Fruit fly (Drosophila melanogaster) whole organism, embryonic: Measurements from ENCODE around the gene bun.

Experiments used
- Abd-B ChIP-seq: fragments of 200-800 bp; sonication (Bioruptor generic); optimal IDR thresholded peaks from 2 replicates; lab custom pipeline; 2018; ENCODE audit warnings: missing biosample characterization, mild to moderate bottlenecking, missing genetic modification characterization, moderate library complexity
- Antp ChIP-seq: fragments of 200-800 bp; sonication (Bioruptor generic); optimal IDR thresholded peaks from 3 replicates; lab custom pipeline; 2016; ENCODE audit warnings: missing biosample characterization, missing genetic modification characterization
- B-H1 ChIP-seq: fragments of 200-800 bp; sonication (Bioruptor generic); IDR thresholded peaks from 3 replicates; pipeline ENCODE4 v1.3.6; 2022; ENCODE audit warnings: missing biosample characterization, missing genetic modification characterization
- Bgb ChIP-seq: fragments of 200-800 bp; sonication (Bioruptor generic); IDR thresholded peaks from 2 replicates; pipeline ENCODE4 v1.3.6; 2022; ENCODE audit warnings: missing biosample characterization, missing genetic modification characterization; ENCODE audit not compliant: partially characterized antibody
- CG10543 ChIP-seq: fragments of 200-800 bp; sonication (Bioruptor generic); optimal IDR thresholded peaks from 3 replicates; lab custom pipeline; 2017; ENCODE audit warnings: missing biosample characterization, mild to moderate bottlenecking, missing genetic modification characterization, moderate library complexity
- CG12769 ChIP-seq: fragments of 200-800 bp; sonication (Bioruptor generic); optimal IDR thresholded peaks from 2 replicates; lab custom pipeline; 2019; ENCODE audit warnings: missing biosample characterization, mild to moderate bottlenecking, missing genetic modification characterization, moderate library complexity
- CG13287 ChIP-seq: fragments of 200-800 bp; sonication (Bioruptor generic); IDR thresholded peaks from 2 replicates; pipeline ENCODE4 v1.3.6; 2022; ENCODE audit warnings: missing biosample characterization, missing genetic modification characterization; ENCODE audit not compliant: partially characterized antibody
- CG15696 ChIP-seq: fragments of 200-800 bp; sonication (Bioruptor generic); optimal IDR thresholded peaks from 2 replicates; lab custom pipeline; 2019; ENCODE audit warnings: missing biosample characterization, mild to moderate bottlenecking, missing genetic modification characterization, moderate library complexity
- CG18011 ChIP-seq: fragments of 200-800 bp; sonication (Bioruptor generic); optimal IDR thresholded peaks from 2 replicates; lab custom pipeline; 2017; ENCODE audit warnings: missing biosample characterization, missing genetic modification characterization, mild to moderate bottlenecking, moderate library complexity, missing genotype
- CG3281 ChIP-seq: fragments of 200-800 bp; sonication (Bioruptor generic); optimal IDR thresholded peaks from 3 replicates; lab custom pipeline; 2017; ENCODE audit warnings: missing biosample characterization, mild to moderate bottlenecking, missing genetic modification characterization
- CG8089 ChIP-seq: fragments of 200-800 bp; sonication (Bioruptor generic); optimal IDR thresholded peaks from 3 replicates; lab custom pipeline; 2016; ENCODE audit warnings: missing biosample characterization, missing genetic modification characterization
- Deaf1 ChIP-seq: fragments of 200-800 bp; optimal IDR thresholded peaks from 3 replicates; lab custom pipeline; 2019; ENCODE audit warnings: missing biosample characterization, mild to moderate bottlenecking, missing genetic modification characterization, moderate library complexity
- E2f1 ChIP-seq: fragments of 200-800 bp; sonication (Bioruptor generic); IDR thresholded peaks from 2 replicates; pipeline ENCODE4 v1.3.6; 2022; ENCODE audit warnings: missing biosample characterization, missing genetic modification characterization
- Eip74EF ChIP-seq, 2 experiments: fragments of 200-800 bp in 1 of 2; fragments of >200 bp in 1 of 2; sonication (Bioruptor generic) in 1 of 2; optimal IDR thresholded peaks; 2 replicates each; lab custom pipeline; 2017 to 2019; ENCODE audit warnings: missing biosample characterization in 2 of 2, missing genetic modification characterization in 2 of 2, mild to moderate bottlenecking in 1 of 2, moderate library complexity in 1 of 2
- Fer2 ChIP-seq: fragments of 200-800 bp; sonication (Bioruptor generic); optimal IDR thresholded peaks from 2 replicates; lab custom pipeline; 2018; ENCODE audit warnings: missing biosample characterization, mild to moderate bottlenecking, missing genetic modification characterization, moderate library complexity
- H15 ChIP-seq: fragments of 200-800 bp; sonication (Bioruptor generic); IDR thresholded peaks from 3 replicates; pipeline ENCODE4 v1.3.6; 2022; ENCODE audit warnings: missing biosample characterization, missing genetic modification characterization
- HLH54F ChIP-seq: fragments of 200-800 bp; sonication (Bioruptor generic); optimal IDR thresholded peaks from 3 replicates; lab custom pipeline; 2016; ENCODE audit warnings: missing biosample characterization, missing genetic modification characterization
- Jarid2 ChIP-seq: fragments of 200-800 bp; sonication (Bioruptor generic); optimal IDR thresholded peaks from 3 replicates; lab custom pipeline; 2017; ENCODE audit warnings: mild to moderate bottlenecking, missing biosample characterization, missing genetic modification reagents, missing genetic modification characterization
- Med ChIP-seq: fragments of 200-800 bp; sonication (Bioruptor generic); peaks from one replicate; lab custom pipeline; 2016; ENCODE audit warnings: missing biosample characterization, missing genetic modification characterization, mild to moderate bottlenecking, inconsistent platforms, moderate library complexity
- Mes4 ChIP-seq: fragments of 200-800 bp; sonication (Bioruptor generic); optimal IDR thresholded peaks from 2 replicates; lab custom pipeline; 2016; ENCODE audit warnings: missing biosample characterization, missing genetic modification characterization
- NFAT ChIP-seq: fragments of 200-800 bp; sonication (Bioruptor generic); IDR thresholded peaks from 2 replicates; pipeline ENCODE4 v1.3.6; 2022; ENCODE audit warnings: missing biosample characterization, missing genetic modification characterization
- Neu2 ChIP-seq: fragments of 200-800 bp; sonication (Bioruptor generic); optimal IDR thresholded peaks from 3 replicates; lab custom pipeline; 2016; ENCODE audit warnings: missing biosample characterization, missing genetic modification characterization, borderline replicate concordance
- Scr ChIP-seq: fragments of 200-800 bp; sonication (Bioruptor generic); IDR thresholded peaks from 2 replicates; pipeline ENCODE4 v1.3.6; 2022; ENCODE audit warnings: missing biosample characterization, missing genetic modification characterization; ENCODE audit not compliant: partially characterized antibody
- Sin3A ChIP-seq: fragments of >200 bp; optimal IDR thresholded peaks from 2 replicates; lab custom pipeline; 2018
- Trl ChIP-seq, 3 experiments: fragments of >200 bp in 2 of 3; fragments of 200-800 bp in 1 of 3; sonication (Bioruptor generic) in 1 of 3; optimal IDR thresholded peaks; 2 replicates in 1 of 3; 3 replicates in 2 of 3; lab custom pipeline; 2016 to 2017; ENCODE audit warnings: missing biosample characterization in 1 of 3, missing genetic modification characterization in 1 of 3
- ac ChIP-seq: fragments of 200-800 bp; sonication (Bioruptor generic); optimal IDR thresholded peaks from 3 replicates; lab custom pipeline; 2017; ENCODE audit warnings: missing biosample characterization, mild to moderate bottlenecking, missing genetic modification characterization
- bbx ChIP-seq: fragments of 200-800 bp; sonication (Bioruptor generic); IDR thresholded peaks from 2 replicates; pipeline ENCODE4 v1.3.6; 2022; ENCODE audit warnings: missing biosample characterization, missing genetic modification characterization; ENCODE audit not compliant: partially characterized antibody
- chinmo ChIP-seq: fragments of 200-800 bp; sonication (Bioruptor generic); IDR thresholded peaks from 4 replicates; pipeline ENCODE4 v1.3.6; 2022; ENCODE audit warnings: missing biosample characterization, missing genetic modification characterization; ENCODE audit not compliant: partially characterized antibody
- chm ChIP-seq: fragments of 200-800 bp; sonication (Bioruptor generic); IDR thresholded peaks from 2 replicates; pipeline ENCODE4 v1.3.6; 2022; ENCODE audit warnings: missing biosample characterization, missing genetic modification characterization
- eyg ChIP-seq: fragments of 200-800 bp; sonication (Bioruptor generic); optimal IDR thresholded peaks from 3 replicates; lab custom pipeline; 2016; ENCODE audit warnings: missing biosample characterization, missing genetic modification characterization
- gro ChIP-seq: fragments of 200-800 bp; sonication (Bioruptor generic); optimal IDR thresholded peaks from 2 replicates; lab custom pipeline; 2016; ENCODE audit warnings: missing biosample characterization, missing genetic modification characterization
- gt ChIP-seq: fragments of 200-800 bp; sonication (Bioruptor generic); IDR thresholded peaks from 2 replicates; pipeline ENCODE4 v1.3.6; 2022; ENCODE audit warnings: missing biosample characterization, missing genetic modification characterization
- her ChIP-seq: fragments of 200-800 bp; sonication (Bioruptor generic); optimal IDR thresholded peaks from 2 replicates; lab custom pipeline; 2016; ENCODE audit warnings: missing biosample characterization, missing genetic modification characterization
- klu ChIP-seq: fragments of 200-800 bp; sonication (Bioruptor generic); IDR thresholded peaks from 2 replicates; pipeline ENCODE4 v1.3.6; 2022; ENCODE audit warnings: missing biosample characterization, missing genetic modification characterization
- kni ChIP-seq: fragments of 200-800 bp; sonication (Bioruptor generic); optimal IDR thresholded peaks from 3 replicates; lab custom pipeline; 2017; ENCODE audit warnings: mild to moderate bottlenecking, missing biosample characterization, missing genetic modification reagents, missing genetic modification characterization
- mirr ChIP-seq: fragments of 200-800 bp; sonication (Bioruptor generic); optimal IDR thresholded peaks from 3 replicates; lab custom pipeline; 2018; ENCODE audit warnings: missing biosample characterization, mild to moderate bottlenecking, missing genetic modification characterization
- rib ChIP-seq: fragments of 200-800 bp; sonication (Bioruptor generic); IDR thresholded peaks from 2 replicates; pipeline ENCODE4 v1.3.6; 2022; ENCODE audit warnings: missing biosample characterization, missing genetic modification characterization
- sd ChIP-seq: fragments of 200-800 bp; sonication (Bioruptor generic); optimal IDR thresholded peaks from 3 replicates; lab custom pipeline; 2018; ENCODE audit warnings: missing biosample characterization, mild to moderate bottlenecking, missing genetic modification characterization, moderate library complexity
- sens ChIP-seq: fragments of 200-800 bp; sonication (Bioruptor generic); peaks from one replicate; lab custom pipeline; 2016; ENCODE audit warnings: missing biosample characterization, missing genetic modification characterization
- sisA ChIP-seq: fragments of 200-800 bp; sonication (Bioruptor generic); IDR thresholded peaks from 2 replicates; pipeline ENCODE4 v1.3.6; 2022; ENCODE audit warnings: missing biosample characterization, missing genetic modification characterization
- slbo ChIP-seq: fragments of 200-800 bp; sonication (Bioruptor generic); IDR thresholded peaks from 2 replicates; pipeline ENCODE4 v1.3.6; 2022; ENCODE audit warnings: missing biosample characterization, missing genetic modification characterization
- sqz ChIP-seq: fragments of 200-800 bp; sonication (Bioruptor generic); optimal IDR thresholded peaks from 3 replicates; lab custom pipeline; 2018; ENCODE audit warnings: missing biosample characterization, mild to moderate bottlenecking, missing genetic modification characterization
- trem ChIP-seq: fragments of 200-800 bp; optimal IDR thresholded peaks from 3 replicates; lab custom pipeline; 2019; ENCODE audit warnings: missing biosample characterization, mild to moderate bottlenecking, missing genetic modification characterization, moderate library complexity
- vvl ChIP-seq: fragments of 200-800 bp; sonication (Bioruptor generic); IDR thresholded peaks from 2 replicates; pipeline ENCODE4 v1.3.6; 2022; ENCODE audit warnings: missing biosample characterization, missing genetic modification characterization
- z ChIP-seq: fragments of 200-800 bp; sonication (Bioruptor generic); IDR thresholded peaks from 3 replicates; pipeline ENCODE4 v1.3.6; 2022; ENCODE audit warnings: missing biosample characterization, missing genetic modification characterization

The bun gene

dm6 chr2L:12424555-12424954, 121.9 kb downstream of the bun start, which contains the start of gene Fam92 (continued):
- TF ChIP-seq klu (GFP tag; lab: Robert Waterston, UW) = no peak
- peak; percentile 40 for TF ChIP-seq Antp (GFP tag; lab: Kevin White, UChicago)
- peak; percentile 22 for TF ChIP-seq HLH54F (GFP tag; lab: Kevin White, UChicago)
- TF ChIP-seq E2f1 (GFP tag; lab: Robert Waterston, UW) = peak; percentile 25; the same call in 1 of the 2 replicates
- no peak for TF ChIP-seq z
- no peak for TF ChIP-seq gt (GFP tag; lab: Robert Waterston, UW)
- TF ChIP-seq Abd-B (GFP tag; lab: Kevin White, UChicago) = peak; percentile 5
- TF ChIP-seq CG3281 (GFP tag; lab: Kevin White, UChicago) = peak; percentile 12
- peak; percentile 14; the same call in 1 of the 2 replicates for TF ChIP-seq bbx (GFP tag; lab: Robert Waterston, UW)

DNA sequence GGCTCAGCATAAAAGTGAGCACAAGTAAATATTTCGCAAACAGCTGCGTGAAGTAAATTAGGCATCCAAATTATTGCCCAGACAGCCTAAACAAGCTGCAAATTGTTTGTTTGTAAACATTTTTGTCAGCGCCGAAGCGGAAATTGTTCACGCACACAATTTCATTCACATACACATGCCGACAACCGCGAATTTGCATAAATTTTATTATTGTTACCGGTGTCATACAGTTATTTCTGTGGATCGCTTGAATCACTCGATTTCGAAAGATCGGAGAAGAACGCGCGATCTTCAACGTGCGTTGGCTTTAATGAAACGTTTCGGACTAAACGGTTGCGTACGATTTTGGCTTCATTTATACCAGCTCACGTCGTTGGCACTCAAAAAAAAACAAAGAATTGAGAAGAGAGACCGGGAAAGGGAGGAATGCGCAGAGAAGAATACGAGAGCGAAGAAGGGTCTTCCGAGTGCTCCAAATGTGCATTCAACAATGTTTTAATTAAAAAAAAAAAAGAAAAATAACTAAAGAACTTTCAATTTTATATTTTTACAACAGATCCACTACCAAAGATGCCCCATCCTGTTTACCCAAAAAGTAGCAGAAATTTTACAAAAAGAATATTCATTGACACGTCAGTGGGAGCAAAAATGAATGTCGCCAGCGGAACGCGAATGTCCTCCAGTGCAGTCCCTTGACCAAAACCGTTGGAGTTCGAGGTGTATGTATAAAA, 123.1 kb downstream of the bun start, which contains the start of gene vir-1:
vir-1 (minus strand) TSS at position 334 of the 731 bp plus-strand sequence.
- TF ChIP-seq Neu2 (GFP tag; lab: Kevin White, UChicago) (no peak), slbo (GFP tag; lab: Robert Waterston, UW) (no peak), ac (GFP tag; lab: Kevin White, UChicago) (no peak), kni (GFP tag; lab: Kevin White, UChicago) (no peak), CG3281 (GFP tag; lab: Kevin White, UChicago) (no peak), Fer2 (tag; lab: Kevin White, UChicago) (no peak), Mes4 (no peak), rib (GFP tag; lab: Robert Waterston, UW) (peak; percentile 52), CG12769 (tag; lab: Kevin White, UChicago) (peak; percentile 41), trem (tag; lab: Kevin White, UChicago) (no peak), eyg (GFP tag; lab: Kevin White, UChicago) (no peak), H15 (no peak), Scr (GFP tag; lab: Robert Waterston, UW) (no peak), chinmo (GFP tag; lab: Robert Waterston, UW) (peak; percentile 79; the same call in 1 of the 4 replicates), Deaf1 (tag; lab: Kevin White, UChicago) (peak; percentile 13), CG8089 (GFP tag; lab: Kevin White, UChicago) (no peak), chm (peak; percentile 54; the same call in 1 of the 2 replicates), NFAT (GFP tag; lab: Robert Waterston, UW) (peak; percentile 49; the same call in 1 of the 2 replicates), Trl (optimal IDR thresholded peaks at IDR 0.05; lab: Kevin White, UChicago) (peak in 1 of 2 experiments; percentile 43), Trl (GFP tag; optimal IDR thresholded peaks at IDR 0.05; lab: Kevin White, UChicago) (no peak), sens (GFP tag; lab: Kevin White, UChicago) (peak; percentile 62), z (peak; percentile 62; the same call in 2 of the 3 replicates), Eip74EF (GFP tag; optimal IDR thresholded peaks at IDR 0.05; lab: Kevin White, UChicago) (peak in 1 of 2 experiments; percentile 51), B-H1 (GFP tag; lab: Robert Waterston, UW) (no peak), Bgb (GFP tag; lab: Robert Waterston, UW) (0 out of 2 replicates have a peak, but pooled peaks have one; percentile 13), Med (GFP tag; lab: Kevin White, UChicago) (peak; percentile 72), sqz (GFP tag; lab: Kevin White, UChicago) (peak; percentile 38), gro (GFP tag; lab: Kevin White, UChicago) (no peak), sisA (no peak), Jarid2 (GFP tag; lab: Kevin White, UChicago) (peak; percentile 18), CG15696 (no peak), sd (tag; lab: Kevin White, UChicago) (peak; percentile 64), mirr (GFP tag; lab: Kevin White, UChicago) (peak; percentile 25), CG18011 (no peak), Sin3A (lab: Kevin White, UChicago) (no peak), vvl (GFP tag; lab: Robert Waterston, UW) (peak; percentile 76), CG13287 (GFP tag; lab: Robert Waterston, UW) (peak; percentile 21; the same call in 1 of the 2 replicates), her (GFP tag; lab: Kevin White, UChicago) (no peak), CG10543 (GFP tag; lab: Kevin White, UChicago) (peak; percentile 3)
